Fruit fly (Drosophila melanogaster) whole organism, larva: Measurements from ENCODE around the gene CG6678.

Experiments
- noc ChIP-seq: fragments of 200-800 bp; sonication (Bioruptor generic); optimal IDR thresholded peaks from 3 replicates; lab custom pipeline; 2019; ENCODE audit warnings: missing biosample characterization, mild to moderate bottlenecking, missing genetic modification characterization, moderate library complexity

The CG6678 gene

DNA sequence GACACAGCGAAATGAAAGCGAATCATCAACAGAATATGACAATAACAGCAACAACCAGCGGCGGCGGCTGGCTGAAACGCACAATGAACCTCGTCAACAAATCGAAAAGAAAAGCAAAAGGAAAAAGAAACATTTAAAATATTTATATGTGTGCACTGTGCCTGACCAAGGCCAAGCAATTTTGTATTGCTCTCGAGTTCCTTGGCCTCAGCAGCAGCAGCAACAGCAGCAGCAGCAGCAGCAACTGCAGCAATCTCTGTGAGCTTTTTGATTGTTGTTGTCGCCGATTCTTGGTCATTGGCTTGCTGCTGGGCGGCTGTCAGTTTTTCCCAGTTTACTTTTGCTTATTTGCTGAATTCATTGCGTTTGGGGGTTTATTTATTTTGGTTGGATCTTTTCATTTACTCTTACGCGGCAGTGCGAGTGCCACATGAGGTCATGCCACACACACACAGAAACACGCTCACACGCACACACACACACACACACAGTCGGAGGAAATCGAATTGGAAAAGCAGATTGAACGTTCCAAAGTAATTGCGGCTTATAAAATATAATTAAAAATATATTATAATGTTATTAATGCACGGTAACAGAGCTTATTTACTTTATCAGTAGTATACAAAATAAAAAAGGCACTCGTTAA, 57.3 kb downstream of the CG6678 start:
- TF ChIP-seq noc: no peak

DNA sequence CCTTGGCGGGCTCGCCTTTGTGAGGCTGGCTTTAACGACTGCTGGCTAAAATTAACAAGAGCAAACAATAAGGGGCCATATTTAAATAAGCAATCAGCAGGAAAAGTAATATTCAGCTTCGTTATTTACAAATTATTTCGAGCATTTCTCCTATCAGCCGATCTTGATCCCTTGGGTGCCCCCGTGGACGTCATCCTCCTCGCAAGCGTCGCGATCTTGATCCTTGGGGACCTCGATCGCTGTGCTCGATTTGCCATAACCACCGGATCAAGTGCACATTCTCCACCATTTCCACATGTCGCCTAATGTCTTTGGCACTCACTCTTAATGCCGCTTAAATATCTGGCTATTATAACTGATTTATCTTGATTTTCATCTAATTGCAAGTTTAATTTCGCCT, 57.8 kb downstream of the CG6678 start:
- no peak for TF ChIP-seq noc

DNA sequence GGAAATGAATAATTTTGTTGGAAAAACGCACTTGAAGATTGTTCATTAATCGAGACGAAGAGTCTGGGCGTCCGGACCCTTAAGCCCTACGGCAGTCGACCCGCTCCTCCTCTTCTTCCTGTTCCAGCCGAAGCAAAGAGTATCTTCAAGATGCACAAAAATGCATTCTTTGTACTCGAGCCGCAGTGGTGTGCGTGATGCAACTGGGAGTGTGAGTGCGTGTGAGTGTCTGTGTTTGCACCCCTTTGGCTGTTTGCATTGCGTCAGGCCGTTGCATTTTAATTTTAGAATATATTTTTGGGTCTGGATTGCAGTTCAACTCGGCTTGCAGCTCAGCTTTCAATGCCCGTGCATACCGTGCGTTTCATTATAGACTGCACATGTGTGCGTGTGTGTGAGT, 58.9 kb downstream of the CG6678 start:
- no peak for TF ChIP-seq noc

DNA sequence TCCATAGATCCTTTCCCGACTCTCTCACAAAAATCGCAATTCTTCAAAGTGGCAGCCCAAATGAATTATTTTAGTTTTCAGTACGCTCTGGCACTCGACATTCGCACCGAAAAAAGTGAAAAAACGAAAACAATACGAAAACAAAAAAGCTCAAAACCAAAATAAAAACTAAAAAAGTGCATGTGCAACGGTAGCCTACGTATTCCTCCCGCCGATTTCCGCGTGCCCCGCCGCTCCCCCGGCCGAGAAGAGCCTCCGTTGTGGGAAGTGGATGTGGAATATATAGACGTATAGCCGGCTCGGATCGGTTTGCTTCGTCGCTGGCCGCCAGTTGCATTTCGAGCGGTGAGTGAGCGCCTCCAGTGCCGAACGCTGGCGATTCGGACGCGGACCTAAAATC, 61.3 kb downstream of the CG6678 start:
- TF ChIP-seq noc: no peak

DNA sequence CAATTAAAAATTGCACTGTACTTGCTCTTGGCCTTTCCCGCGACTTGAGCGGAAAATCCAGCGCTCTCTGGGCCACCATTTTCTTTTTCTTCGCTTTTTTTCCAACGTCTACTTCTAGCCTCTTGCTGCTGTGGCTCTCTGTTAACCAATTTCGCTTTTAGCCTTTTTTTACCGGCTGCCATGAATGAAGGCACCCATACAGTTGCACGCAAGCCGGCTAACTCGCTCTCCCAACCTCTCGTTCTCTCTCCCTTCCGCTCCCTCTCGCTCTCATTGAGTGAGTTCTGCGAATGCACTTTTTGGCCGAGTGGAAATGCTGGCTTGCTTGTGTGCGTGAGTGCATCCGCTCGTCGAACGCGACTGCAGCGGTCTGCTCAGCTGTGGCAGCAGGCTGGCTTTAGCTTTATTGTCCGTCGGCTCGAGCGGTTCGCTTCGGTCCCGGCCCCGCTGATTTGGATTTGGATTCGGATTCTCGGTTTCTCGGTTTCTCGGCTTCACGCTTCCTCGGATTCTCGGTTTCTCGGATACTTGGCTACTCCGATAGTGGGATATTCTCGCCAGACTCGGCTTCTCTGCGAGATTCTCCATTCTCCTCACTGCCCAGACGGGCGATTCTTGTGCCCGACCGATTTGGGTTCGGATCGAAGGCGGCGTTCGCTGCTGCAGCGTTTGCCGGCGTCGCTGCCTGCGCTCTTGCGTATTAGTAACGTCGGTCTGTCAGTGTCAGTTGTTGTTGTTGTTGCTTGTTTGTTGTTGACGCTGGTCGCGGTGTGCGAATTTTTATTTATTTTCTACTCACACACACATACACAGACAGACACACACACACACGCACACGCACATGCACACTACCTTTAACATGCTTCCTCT, 62.1 kb downstream of the CG6678 start, which contains the start of gene Eip93F:
TSS of gene Eip93F (plus strand) at position 424 of the 870 bp plus-strand sequence.
- TF ChIP-seq noc: no peak

DNA sequence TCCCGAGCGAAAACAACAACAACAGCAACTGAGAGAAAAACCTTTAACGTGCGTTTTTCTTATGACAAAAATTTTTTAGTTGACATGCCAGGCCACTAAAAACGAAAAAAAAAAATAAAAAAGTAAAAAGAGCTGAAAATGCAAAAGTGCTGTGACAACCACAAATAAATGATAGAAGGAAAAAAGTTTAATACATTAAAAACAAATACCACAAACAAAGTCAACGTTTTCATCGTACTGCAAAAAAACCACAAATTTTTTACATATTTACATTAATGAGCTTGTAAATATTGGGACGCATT, 62.7 kb downstream of the CG6678 start:
- no peak for TF ChIP-seq noc

dm6 chr3R:21951386-21951785, 64.6 kb downstream of the CG6678 start:
- TF ChIP-seq noc: no peak

DNA sequence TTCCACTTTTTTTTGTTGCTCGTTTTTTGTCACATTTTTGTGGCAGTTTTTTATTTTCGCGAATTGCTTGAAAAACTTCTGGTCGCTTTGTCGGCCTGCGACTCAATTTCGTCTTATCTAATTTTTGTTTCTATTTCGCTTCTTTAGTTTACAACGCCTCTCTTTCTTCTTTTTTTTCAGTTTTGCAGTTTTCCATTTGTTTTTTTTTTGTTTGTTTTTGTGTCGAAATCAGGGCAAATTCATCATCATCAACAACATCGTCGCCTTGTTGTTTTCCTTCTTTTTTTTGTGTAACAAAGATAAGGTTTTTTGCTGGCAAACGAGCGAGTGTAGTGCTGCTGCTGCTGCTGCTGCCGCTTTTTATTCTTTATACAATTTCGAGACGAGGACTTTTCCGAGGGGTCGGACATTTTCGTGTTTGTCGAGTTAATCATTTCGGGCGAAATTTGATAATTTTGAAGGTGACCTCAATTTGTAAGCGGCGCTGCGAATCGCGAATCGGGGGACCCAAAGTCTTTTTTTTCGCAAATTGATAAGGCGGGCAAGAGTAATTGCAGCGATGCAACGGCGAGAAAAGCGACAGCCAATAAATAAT, 67.3 kb downstream of the CG6678 start:
- TF ChIP-seq noc: no peak

dm6 chr3R:21956340-21956739, 69.5 kb downstream of the CG6678 start:
- no peak for TF ChIP-seq noc
